Worm (Caenorhabditis elegans) whole organism, young adult: ENCODE data around the gene mlp-1.

ENCODE experiments used
- F49E8.2 ChIP-seq: sonication (generic microtip); optimal IDR thresholded peaks from 3 replicates; lab custom pipeline; 2017; ENCODE audit warnings: missing genetic modification characterization, mild to moderate bottlenecking, missing compliant biosample characterization, antibody characterized with exemption, moderate library complexity; ENCODE audit not compliant: insufficient read depth
- F55B11.4 ChIP-seq: sonication (generic microtip); optimal IDR thresholded peaks from 2 replicates; lab custom pipeline; 2016; ENCODE audit warnings: missing compliant biosample characterization, missing genetic modification characterization, borderline replicate concordance; ENCODE audit not compliant: insufficient read depth
- K12H6.12 ChIP-seq: fragments of 200-800 bp; sonication (Bioruptor generic); optimal IDR thresholded peaks from 2 replicates; lab custom pipeline; 2018; ENCODE audit warnings: mild to moderate bottlenecking, missing genetic modification characterization, missing compliant biosample characterization
- Y79H2A.3 ChIP-seq: fragments of 200-800 bp; sonication (Bioruptor generic); conservative IDR thresholded peaks from 2 replicates; pipeline ENCODE4 v1.3.6; 2022; ENCODE audit warnings: missing genetic modification reagents, missing genetic modification characterization, missing compliant biosample characterization
- cebp-1 ChIP-seq, 2 experiments: fragments of 200-800 bp in 1 of 2; sonication (Bioruptor generic) in 1 of 2; sonication (generic microtip) in 1 of 2; IDR thresholded peaks in 1 of 2; optimal IDR thresholded peaks in 1 of 2; 2 replicates each; pipeline versions ENCODE4 v1.3.6 to Lab custom; 2017 to 2022; ENCODE audit warnings: missing compliant biosample characterization in 2 of 2, missing genetic modification characterization in 2 of 2, mild to moderate bottlenecking in 1 of 2, missing genetic modification reagents in 1 of 2, moderate library complexity in 1 of 2
- ceh-58 ChIP-seq: fragments of 200-800 bp; sonication (Bioruptor generic); IDR thresholded peaks from 2 replicates; pipeline ENCODE4 v1.3.6; 2022; ENCODE audit warnings: missing genetic modification characterization, missing compliant biosample characterization
- die-1 ChIP-seq: sonication (generic microtip); optimal IDR thresholded peaks from 2 replicates; lab custom pipeline; 2016; ENCODE audit warnings: missing genotype, mild to moderate bottlenecking, missing genetic modification characterization, missing compliant biosample characterization
- gei-17 ChIP-seq: fragments of 200-800 bp; sonication (Bioruptor generic); optimal IDR thresholded peaks from 2 replicates; lab custom pipeline; 2018; ENCODE audit warnings: mild to moderate bottlenecking, missing genetic modification characterization, missing compliant biosample characterization
- him-1 ChIP-seq: sonication (generic microtip); optimal IDR thresholded peaks from 2 replicates; lab custom pipeline; 2016; ENCODE audit warnings: missing genotype, missing genetic modification reagents, missing genetic modification characterization, missing compliant biosample characterization
- hrde-1 ChIP-seq: sonication (generic microtip); optimal IDR thresholded peaks from 2 replicates; lab custom pipeline; 2016; ENCODE audit warnings: missing genetic modification characterization, mild to moderate bottlenecking, missing compliant biosample characterization, moderate library complexity, missing genotype, missing genetic modification reagents, borderline replicate concordance
- nhr-120 ChIP-seq: fragments of 200-800 bp; sonication (Bioruptor generic); IDR thresholded peaks from 2 replicates; pipeline ENCODE4 v1.3.6; 2022; ENCODE audit warnings: missing genetic modification characterization, missing compliant biosample characterization
- rcor-1 ChIP-seq: fragments of 200-800 bp; sonication (Bioruptor generic); IDR thresholded peaks from 2 replicates; pipeline ENCODE4 v1.3.6; 2022; ENCODE audit warnings: missing genetic modification reagents, missing genetic modification characterization, missing compliant biosample characterization

DNA sequence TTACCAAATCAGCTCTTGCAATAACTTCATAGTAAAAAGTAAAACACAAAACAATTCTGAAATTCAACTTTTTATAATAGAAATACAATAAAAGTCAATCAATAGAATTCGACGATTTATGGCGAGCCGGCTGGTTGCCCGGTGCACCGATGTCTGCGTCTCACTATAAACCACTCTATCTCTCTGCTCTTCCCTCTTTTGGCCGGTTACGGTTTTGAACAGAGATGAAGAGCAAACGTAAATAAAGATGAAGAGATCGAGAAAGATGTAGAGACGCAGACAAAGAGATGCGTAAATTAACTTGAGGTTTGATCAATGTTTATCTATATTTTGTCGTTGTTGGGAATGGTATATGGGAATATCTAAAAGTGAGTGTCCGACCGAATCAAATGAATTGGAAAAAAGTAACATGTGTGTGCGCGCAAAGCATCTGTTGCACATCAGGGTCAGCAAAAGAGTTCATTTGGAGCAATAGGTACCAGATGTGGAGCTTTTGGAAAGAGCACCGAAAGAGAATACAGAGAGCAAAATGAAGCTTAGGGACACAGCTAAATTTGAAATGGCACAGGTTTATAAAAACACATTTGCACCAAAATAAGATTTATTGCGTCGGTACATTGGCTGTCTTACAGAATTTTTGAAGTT, 5.5 kb upstream of the mlp-1 start:
- TF ChIP-seq F55B11.4: no peak
- no peak for TF ChIP-seq Y79H2A.3
- TF ChIP-seq cebp-1 (GFP tag; IDR thresholded peaks at IDR 0.05; lab: Robert Waterston, UW): no peak
- no peak for TF ChIP-seq cebp-1 (tag; optimal IDR thresholded peaks at IDR 0.05; lab: Kevin White, UChicago)
- no peak for TF ChIP-seq K12H6.12
- TF ChIP-seq gei-17 (GFP tag; lab: Kevin White, UChicago): no peak
- no peak for TF ChIP-seq nhr-120 (GFP tag; lab: Robert Waterston, UW)
- TF ChIP-seq F49E8.2: no peak
- no peak for TF ChIP-seq hrde-1 (tag; lab: Kevin White, UChicago)
- TF ChIP-seq die-1 (tag; lab: Kevin White, UChicago): no peak
- TF ChIP-seq rcor-1 (GFP tag; lab: Robert Waterston, UW): no peak
- no peak for TF ChIP-seq ceh-58 (GFP tag; lab: Robert Waterston, UW)
- TF ChIP-seq him-1: no peak
